Worm (Caenorhabditis elegans): ENCODE results near the gene ser-6.

ce11 chrIV:2997302-2997701 lies 37.4 kb downstream of the ser-6 start:
- TF ChIP-seq aptf-3 (GFP tag; IDR thresholded peaks at IDR 0.05): no peak
- TF ChIP-seq nhr-179 (tag; optimal IDR thresholded peaks at IDR 0.05): no peak
- no peak for TF ChIP-seq dox-1 (GFP tag; IDR thresholded peaks at IDR 0.05)
- no peak for TF ChIP-seq ets-4 (GFP tag; optimal IDR thresholded peaks at IDR 0.05)
- no peak for TF ChIP-seq hlh-26 (GFP tag; conservative IDR thresholded peaks at IDR 0.05)
- TF ChIP-seq tlf-1 (GFP tag; optimal IDR thresholded peaks at IDR 0.05): no peak
- no peak for TF ChIP-seq bed-1 (GFP tag; IDR thresholded peaks at IDR 0.05)

Measured in whole organism, young adult.